Worm (Caenorhabditis elegans): ENCODE data around the gene nhr-56.

The nhr-56 gene

ce11 chrV:2260660-2261059 lies 41.9 kb downstream of the nhr-56 start, which contains the start of gene F41B5.12 (continued):
- TF ChIP-seq gei-8 (GFP tag; optimal IDR thresholded peaks at IDR 0.05) (no peak), vab-7 (GFP tag; IDR thresholded peaks at IDR 0.05) (no peak)

DNA sequence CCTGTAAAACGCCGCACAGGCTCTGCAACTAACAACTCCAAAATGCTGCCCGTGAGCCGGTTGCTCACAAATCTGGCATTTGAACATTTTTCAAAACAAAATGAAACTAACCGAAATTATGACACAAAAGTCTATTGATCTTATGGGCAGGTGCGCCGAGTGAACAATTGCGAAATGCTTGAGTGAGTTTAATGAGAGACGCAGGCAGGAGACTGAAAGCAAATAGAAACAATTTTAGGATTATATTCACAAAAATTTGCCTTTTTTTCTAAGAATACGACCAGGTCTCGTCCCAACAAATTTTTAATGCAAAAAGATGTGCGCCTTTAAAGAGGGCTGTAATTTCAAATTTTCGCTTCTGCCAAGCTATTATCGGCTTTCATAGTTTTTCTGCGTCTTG lies 45.7 kb downstream of the nhr-56 start, which contains the start of gene nhr-183:
Gene nhr-183 (minus strand): TSS at position 180 of the 400 bp plus-strand sequence.
- TF ChIP-seq pha-4 (GFP tag; IDR thresholded peaks at IDR 0.05): no peak
- peak; percentile 49 for TF ChIP-seq pha-4 (tag; optimal IDR thresholded peaks at IDR 0.05)
- no peak for TF ChIP-seq Y48G9A.11 (GFP tag; IDR thresholded peaks at IDR 0.05)
- no peak for TF ChIP-seq ceh-44 (GFP tag; IDR thresholded peaks at IDR 0.05)
- TF ChIP-seq arid-1 (GFP tag; conservative IDR thresholded peaks at IDR 0.05): no peak
- no peak for TF ChIP-seq attf-4 (tag; optimal IDR thresholded peaks at IDR 0.05)
- TF ChIP-seq Y105C5A.15 (GFP tag; IDR thresholded peaks at IDR 0.05): no peak

ce11 chrV:2264925-2265324 lies 46.1 kb downstream of the nhr-56 start:
- TF ChIP-seq daf-12 (tag; optimal IDR thresholded peaks at IDR 0.05) (no peak), T20F7.1 (GFP tag; optimal IDR thresholded peaks at IDR 0.05) (no peak), snpc-1.2 (GFP tag; IDR thresholded peaks at IDR 0.05) (no peak), egl-43 (GFP tag; IDR thresholded peaks at IDR 0.05) (no peak), dpl-1 (GFP tag; optimal IDR thresholded peaks at IDR 0.05) (no peak), ama-1 (optimal IDR thresholded peaks at IDR 0.05) (no peak), set-16 (GFP tag; IDR thresholded peaks at IDR 0.05) (no peak), unc-62 (GFP tag; optimal IDR thresholded peaks at IDR 0.05 in 1 of 2) (peak in 1 of 2 experiments; percentile 59), unc-62 (tag; optimal IDR thresholded peaks at IDR 0.05) (no peak), aly-2 (tag; optimal IDR thresholded peaks at IDR 0.05) (no peak), aha-1 (tag) (peak; percentile 38)

DNA sequence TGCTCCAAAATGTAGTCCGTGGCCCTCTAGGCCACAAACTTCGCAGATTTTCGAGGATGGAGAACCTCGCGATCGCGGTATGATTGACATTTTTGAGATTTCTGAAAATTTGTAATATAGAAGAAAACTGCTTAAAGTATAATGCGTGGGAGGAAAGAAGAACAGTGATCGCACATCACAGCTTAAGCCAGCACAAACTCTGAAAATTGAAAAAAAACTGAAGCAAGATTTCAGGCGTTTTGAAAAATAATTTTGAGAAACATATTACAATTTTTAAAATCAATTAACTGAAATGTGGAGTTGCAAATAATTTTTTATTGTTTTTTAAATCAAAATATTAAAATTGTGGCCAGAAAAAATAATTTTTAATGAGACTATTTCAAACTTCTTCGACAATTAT lies 48.2 kb downstream of the nhr-56 start, which contains the start of gene nhr-275:
Gene nhr-275 (minus strand): TSS at position 101 of the 400 bp plus-strand sequence.
- no peak for TF ChIP-seq fkh-10 (GFP tag; optimal IDR thresholded peaks at IDR 0.05)
- TF ChIP-seq zfp-3 (GFP tag; conservative IDR thresholded peaks at IDR 0.05): no peak
- no peak for TF ChIP-seq nhr-77 (tag; optimal IDR thresholded peaks at IDR 0.05)
- TF ChIP-seq dmd-9 (GFP tag; IDR thresholded peaks at IDR 0.05): no peak
- no peak for TF ChIP-seq madf-9 (GFP tag; conservative IDR thresholded peaks at IDR 0.05)
- no peak for TF ChIP-seq Y48G9A.11 (GFP tag; IDR thresholded peaks at IDR 0.05)
- no peak for TF ChIP-seq attf-4 (tag; optimal IDR thresholded peaks at IDR 0.05)
- no peak for TF ChIP-seq nhr-102 (tag; optimal IDR thresholded peaks at IDR 0.05)
- TF ChIP-seq daf-8 (GFP tag; IDR thresholded peaks at IDR 0.05): no peak
- TF ChIP-seq ceh-62 (tag; optimal IDR thresholded peaks at IDR 0.05): no peak
- TF ChIP-seq lir-3 (tag; optimal IDR thresholded peaks at IDR 0.05): no peak
- TF ChIP-seq lin-39 (tag; optimal IDR thresholded peaks at IDR 0.05): no peak
- TF ChIP-seq ZK546.5 (tag; optimal IDR thresholded peaks at IDR 0.05): no peak
- no peak for TF ChIP-seq gei-8 (GFP tag; optimal IDR thresholded peaks at IDR 0.05)

All from whole organism, L4 larva.